Worm (Caenorhabditis elegans): ENCODE data around the gene otpl-8.

Gene otpl-8

DNA sequence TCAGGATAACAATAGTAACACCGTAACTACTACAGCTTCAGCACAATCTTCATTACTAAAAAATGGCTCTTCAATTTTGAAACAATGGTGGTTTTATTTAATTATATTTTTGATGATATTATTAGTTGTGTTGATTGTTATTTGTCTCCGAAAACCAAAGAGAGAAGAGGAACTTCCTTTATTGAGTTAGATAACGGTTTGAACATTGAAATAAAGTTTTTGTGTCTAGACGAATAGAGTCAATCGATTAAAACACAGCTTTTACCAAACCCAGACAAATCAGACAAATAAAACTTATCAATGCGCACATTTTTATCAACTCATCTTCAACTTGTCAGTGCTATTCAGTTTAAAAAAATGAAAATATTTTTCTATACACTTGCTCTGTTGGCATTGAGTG lies 41.1 kb downstream of the otpl-8 start, which contains the start of gene cest-7:
TSS of gene cest-7 (plus strand) at position 301 of the 400 bp plus-strand sequence.
- TF ChIP-seq him-1 (tag; optimal IDR thresholded peaks at IDR 0.05): no peak
- no peak for TF ChIP-seq W03F9.2 (tag; optimal IDR thresholded peaks at IDR 0.05)
- TF ChIP-seq dao-5 (tag; optimal IDR thresholded peaks at IDR 0.05): no peak

DNA sequence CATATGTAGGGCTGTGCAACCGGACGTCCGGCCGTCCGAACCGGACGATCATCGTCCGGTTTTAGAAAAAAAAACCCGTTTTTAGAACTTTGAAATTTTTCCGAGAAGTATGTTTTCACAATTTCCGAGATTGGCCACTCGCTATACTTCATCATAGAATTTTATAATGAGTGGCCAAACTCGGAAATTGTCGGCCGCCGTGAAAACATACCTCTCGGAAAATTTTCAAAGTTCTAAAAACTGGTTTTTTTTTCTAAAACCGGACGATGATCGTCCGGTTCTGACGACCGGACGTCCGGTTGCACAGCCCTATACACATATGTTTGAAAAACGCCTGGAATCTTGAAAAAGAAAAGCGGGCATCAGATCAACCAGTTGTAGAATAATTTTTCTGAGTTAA lies 43.6 kb downstream of the otpl-8 start:
- TF ChIP-seq dao-5 (tag; optimal IDR thresholded peaks at IDR 0.05) (no peak), W03F9.2 (tag; optimal IDR thresholded peaks at IDR 0.05) (no peak), him-1 (tag; optimal IDR thresholded peaks at IDR 0.05) (no peak)

DNA sequence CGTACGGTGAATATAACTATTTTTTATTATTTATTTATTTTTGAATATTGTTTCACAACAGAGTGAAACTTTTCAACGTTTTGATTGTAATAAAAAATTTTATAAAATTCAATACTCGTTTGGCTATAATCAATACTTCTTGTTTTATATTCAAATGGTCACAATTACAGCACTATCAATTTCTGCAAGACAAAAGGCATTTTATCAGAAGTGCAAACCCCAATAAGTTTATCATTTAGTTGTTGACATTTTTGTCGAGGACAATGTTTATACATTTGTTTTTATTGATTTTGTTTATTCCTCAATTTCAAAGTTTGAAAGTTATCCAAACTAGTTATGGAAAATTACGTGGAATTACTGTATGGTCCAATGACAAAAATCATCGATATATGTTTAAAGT lies 44.8 kb downstream of the otpl-8 start, which contains the start of gene cest-9.1:
TSS of gene cest-9.1 (plus strand) at position 213 of the 400 bp plus-strand sequence.
- TF ChIP-seq dao-5 (tag; optimal IDR thresholded peaks at IDR 0.05) (no peak), W03F9.2 (tag; optimal IDR thresholded peaks at IDR 0.05) (no peak), him-1 (tag; optimal IDR thresholded peaks at IDR 0.05) (no peak)

DNA sequence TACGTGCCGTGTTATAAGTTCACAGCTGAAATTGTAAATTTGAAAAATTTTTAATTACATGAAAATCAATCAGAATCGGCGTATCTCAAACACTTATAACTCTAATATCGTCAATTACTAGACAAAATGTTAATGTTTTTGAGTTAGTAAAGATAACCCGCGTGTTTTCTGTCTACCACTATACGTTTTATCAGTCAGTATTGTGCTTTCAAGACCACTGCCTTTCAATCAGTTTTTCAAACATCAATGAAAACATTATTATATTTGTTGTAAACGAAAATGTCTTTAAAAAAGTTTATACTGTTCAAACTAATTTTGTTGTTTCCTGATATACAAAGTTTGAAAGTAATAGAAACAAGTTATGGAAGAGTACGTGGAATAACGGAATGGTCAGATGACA lies 48.0 kb downstream of the otpl-8 start:
- no peak for TF ChIP-seq him-1 (tag; optimal IDR thresholded peaks at IDR 0.05)
- no peak for TF ChIP-seq W03F9.2 (tag; optimal IDR thresholded peaks at IDR 0.05)
- TF ChIP-seq dao-5 (tag; optimal IDR thresholded peaks at IDR 0.05): no peak

DNA sequence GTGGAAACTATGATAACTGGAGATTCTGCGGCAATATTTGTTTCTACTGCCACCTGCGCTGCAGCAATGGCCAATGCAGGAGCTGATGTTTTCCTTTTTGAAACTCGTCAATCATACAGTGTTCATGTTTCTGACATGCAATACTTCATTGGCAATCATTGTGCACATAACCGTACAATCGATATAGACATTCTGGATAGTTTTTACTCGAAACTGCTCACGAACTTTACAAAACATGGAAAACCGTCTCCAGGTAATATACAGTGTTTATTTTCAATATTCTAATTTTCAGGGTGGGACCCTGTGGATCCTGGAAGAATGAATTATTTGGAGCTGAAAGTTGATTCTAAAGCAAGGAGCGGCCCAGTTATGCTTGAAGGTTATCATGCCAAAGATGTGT lies 48.9 kb downstream of the otpl-8 start, which contains the start of gene cest-9.2:
TSS of gene cest-9.2 (plus strand) at position 301 of the 400 bp plus-strand sequence.
- TF ChIP-seq him-1 (tag; optimal IDR thresholded peaks at IDR 0.05): no peak
- no peak for TF ChIP-seq dao-5 (tag; optimal IDR thresholded peaks at IDR 0.05)
- no peak for TF ChIP-seq W03F9.2 (tag; optimal IDR thresholded peaks at IDR 0.05)

DNA sequence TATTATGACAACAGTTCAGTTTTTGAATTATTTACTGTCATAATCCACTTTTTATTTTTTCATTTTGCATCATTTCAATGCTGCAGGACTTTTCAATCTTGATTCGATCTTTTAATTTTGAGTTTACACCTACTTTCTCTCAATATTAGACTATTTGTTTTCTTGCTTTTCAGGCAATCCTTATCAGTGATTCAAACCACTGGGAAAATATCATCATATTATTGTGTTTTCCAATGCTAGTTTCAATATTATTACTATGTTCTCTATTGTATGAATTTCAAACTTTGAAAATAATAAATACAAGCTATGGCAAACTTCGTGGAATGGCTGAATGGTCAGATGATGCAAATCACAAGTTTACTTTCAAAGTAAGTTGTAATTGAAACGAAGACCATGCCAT lies 51.3 kb downstream of the otpl-8 start, which contains the start of gene cest-8:
TSS of gene cest-8 (plus strand) at position 184 of the 400 bp plus-strand sequence.
- no peak for TF ChIP-seq dao-5 (tag; optimal IDR thresholded peaks at IDR 0.05)
- no peak for TF ChIP-seq W03F9.2 (tag; optimal IDR thresholded peaks at IDR 0.05)
- no peak for TF ChIP-seq him-1 (tag; optimal IDR thresholded peaks at IDR 0.05)
